Worm (Caenorhabditis elegans): Measurements from ENCODE around the gene C16C8.9.
"Not testable (repeated sequence)": the region's sequence is repeated elsewhere in the genome, so short reads cannot be mapped to it uniquely, and the experiment has no call there.

DNA sequence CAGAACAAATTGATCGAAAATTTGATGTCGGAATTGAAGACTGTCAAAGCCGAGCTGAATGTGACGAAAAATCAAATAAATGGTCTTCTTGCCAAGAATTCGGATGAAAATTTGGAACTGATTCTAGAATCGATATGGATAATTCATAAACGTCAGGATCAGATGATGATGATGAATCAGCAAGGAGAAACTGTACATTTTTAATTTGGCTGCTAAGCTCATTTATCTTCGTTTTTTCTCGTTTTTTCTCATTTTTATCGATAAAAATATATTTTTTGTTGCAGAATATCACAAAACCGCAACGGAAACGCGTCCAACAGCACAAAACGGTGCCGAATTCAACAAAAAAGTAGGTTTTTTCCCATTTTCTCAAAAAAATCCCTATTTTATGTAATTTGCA lies 13.5 kb downstream of the C16C8.9 start, which contains the start of gene C16C8.14:
- not testable (repeated sequence) for TF ChIP-seq efl-3 (GFP tag; optimal IDR thresholded peaks at IDR 0.05); nhr-12 (tag; optimal IDR thresholded peaks at IDR 0.05); lin-39 (tag; optimal IDR thresholded peaks at IDR 0.05); C04F5.9 (tag; optimal IDR thresholded peaks at IDR 0.05); nhr-77 (tag; optimal IDR thresholded peaks at IDR 0.05); nhr-47 (tag; optimal IDR thresholded peaks at IDR 0.05); dpl-1 (GFP tag; optimal IDR thresholded peaks at IDR 0.05); ceh-82 (tag; optimal IDR thresholded peaks at IDR 0.05); skn-1 (tag; optimal IDR thresholded peaks at IDR 0.05); alr-1 (tag; optimal IDR thresholded peaks at IDR 0.05; ENCODE audit: borderline replicate concordance); ama-1 (optimal IDR thresholded peaks at IDR 0.05); hlh-17 (GFP tag; optimal IDR thresholded peaks at IDR 0.05; ENCODE audit: borderline replicate concordance); elt-2 (tag; optimal IDR thresholded peaks at IDR 0.05); sox-4 (tag; optimal IDR thresholded peaks at IDR 0.05)
